Worm (Caenorhabditis elegans) whole organism, mixed stage, embryonic: ENCODE data around the gene act-5.

ENCODE experiments used
- ceh-83 ChIP-seq: fragments of 200-800 bp; sonication (Bioruptor generic); optimal IDR thresholded peaks from 2 replicates; lab custom pipeline; 2018; ENCODE audit warnings: mild to moderate bottlenecking, missing genetic modification characterization, missing compliant biosample characterization
- elt-1 ChIP-seq: sonication (generic microtip); optimal IDR thresholded peaks from 2 replicates; lab custom pipeline; 2017; ENCODE audit warnings: missing genetic modification characterization, mild to moderate bottlenecking, missing compliant biosample characterization, antibody characterized with exemption, moderate library complexity, borderline replicate concordance; ENCODE audit not compliant: insufficient read depth
- mls-2 ChIP-seq: sonication (generic microtip); optimal IDR thresholded peaks from 2 replicates; lab custom pipeline; 2016; ENCODE audit warnings: mild to moderate bottlenecking, missing genetic modification characterization, moderate library complexity, missing compliant biosample characterization
- nhr-28 ChIP-seq: fragments of 150-350 bp; optimal IDR thresholded peaks from 2 replicates; lab custom pipeline; 2014; ENCODE audit warnings: missing biosample characterization, missing genetic modification characterization
- pha-4 ChIP-seq: fragments of 150-350 bp; optimal IDR thresholded peaks from 2 replicates; lab custom pipeline; 2018; ENCODE audit warnings: missing biosample characterization, missing genetic modification reagents, missing genetic modification characterization
- snpc-4 ChIP-seq: fragments of 150-350 bp; optimal IDR thresholded peaks from 2 replicates; lab custom pipeline; 2014; ENCODE audit warnings: missing biosample characterization, missing genetic modification characterization
- unc-39 ChIP-seq: fragments of 150-350 bp; optimal IDR thresholded peaks from 2 replicates; lab custom pipeline; 2014; ENCODE audit warnings: missing biosample characterization, missing genetic modification characterization
- unc-62 ChIP-seq: fragments of 150-350 bp; optimal IDR thresholded peaks from 2 replicates; lab custom pipeline; 2014; ENCODE audit warnings: missing biosample characterization, missing genetic modification reagents, missing genetic modification characterization
- zip-8 ChIP-seq: fragments of 150-350 bp; optimal IDR thresholded peaks from 2 replicates; lab custom pipeline; 2014; ENCODE audit warnings: missing biosample characterization, missing genetic modification characterization

DNA sequence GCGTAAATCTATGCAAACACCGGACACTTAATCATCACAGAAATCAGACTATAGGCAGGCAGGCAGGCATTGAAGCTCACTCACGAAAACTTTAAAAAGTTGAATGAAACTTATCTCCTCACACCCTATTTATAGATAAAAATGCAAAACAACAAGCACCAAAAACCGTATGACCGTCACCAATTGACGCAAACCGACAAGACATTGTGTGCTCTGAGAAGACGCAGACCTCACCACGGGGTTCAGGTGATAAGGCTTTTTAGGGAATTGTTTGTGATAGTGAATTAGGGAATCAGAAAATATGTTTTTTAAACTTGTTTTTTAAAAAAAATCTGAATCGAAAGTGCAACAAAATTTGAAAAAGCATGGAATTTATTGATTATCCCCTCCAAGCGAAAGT lies 20.8 kb upstream of the act-5 start, which contains the start of gene T12D8.5:
- TF ChIP-seq zip-8 (tag; lab: Kevin White, UChicago): no peak
- TF ChIP-seq snpc-4 (tag; lab: Kevin White, UChicago): no peak
- no peak for TF ChIP-seq unc-62 (GFP tag; lab: Kevin White, UChicago)
- no peak for TF ChIP-seq nhr-28 (tag; lab: Kevin White, UChicago)
- no peak for TF ChIP-seq mls-2 (tag; lab: Kevin White, UChicago)
- TF ChIP-seq elt-1 (tag; lab: Kevin White, UChicago): no peak
- no peak for TF ChIP-seq pha-4 (tag; lab: Kevin White, UChicago)
- TF ChIP-seq ceh-83 (GFP tag; lab: Kevin White, UChicago): no peak
- TF ChIP-seq unc-39 (tag; lab: Kevin White, UChicago): no peak
